Worm (Caenorhabditis elegans) whole organism, L2 larva: ENCODE results near the gene F59B10.4.

Experiments
- F13H6.1 ChIP-seq: sonication (generic microtip); optimal IDR thresholded peaks from 2 replicates; lab custom pipeline; 2016; ENCODE audit warnings: missing genetic modification characterization, missing compliant biosample characterization
- Y55F3AM.14 ChIP-seq: fragments of 200-800 bp; sonication (Bioruptor generic); optimal IDR thresholded peaks from 2 replicates; lab custom pipeline; 2018; ENCODE audit warnings: mild to moderate bottlenecking, missing genetic modification characterization, missing compliant biosample characterization
- ceh-82 ChIP-seq: fragments of 150-350 bp; optimal IDR thresholded peaks from 2 replicates; lab custom pipeline; 2014; ENCODE audit warnings: missing biosample characterization, missing genetic modification characterization
- elt-1 ChIP-seq: fragments of 150-350 bp; optimal IDR thresholded peaks from 2 replicates; lab custom pipeline; 2014; ENCODE audit warnings: missing biosample characterization, missing genetic modification characterization
- lin-13 ChIP-seq: fragments of 150-350 bp; optimal IDR thresholded peaks from 2 replicates; lab custom pipeline; 2014; ENCODE audit warnings: missing biosample characterization, missing genetic modification reagents, missing genetic modification characterization
- zag-1 ChIP-seq: fragments of 150-350 bp; optimal IDR thresholded peaks from 2 replicates; lab custom pipeline; 2014; ENCODE audit warnings: missing biosample characterization, missing genetic modification characterization

- no peak for TF ChIP-seq elt-1 (tag; lab: Kevin White, UChicago)
- TF ChIP-seq ceh-82 (tag; lab: Kevin White, UChicago): no peak
- no peak for TF ChIP-seq F13H6.1
- no peak for TF ChIP-seq zag-1 (tag; lab: Kevin White, UChicago)
- no peak for TF ChIP-seq lin-13
- TF ChIP-seq Y55F3AM.14 (GFP tag; lab: Kevin White, UChicago): no peak
Measured at ce11 chrII:10515422-10515821, 3.5 kb downstream of the F59B10.4 start.
